Worm (Caenorhabditis elegans) whole organism, L2 larva: ENCODE results near the gene kcc-3.

Experiments used
- C34F6.9 ChIP-seq: fragments of 150-350 bp; optimal IDR thresholded peaks from 2 replicates; lab custom pipeline; 2014; ENCODE audit warnings: missing biosample characterization, missing genetic modification characterization
- F13H6.1 ChIP-seq: sonication (generic microtip); optimal IDR thresholded peaks from 2 replicates; lab custom pipeline; 2016; ENCODE audit warnings: missing genetic modification characterization, missing compliant biosample characterization
- Y55F3AM.14 ChIP-seq: fragments of 200-800 bp; sonication (Bioruptor generic); optimal IDR thresholded peaks from 2 replicates; lab custom pipeline; 2018; ENCODE audit warnings: mild to moderate bottlenecking, missing genetic modification characterization, missing compliant biosample characterization
- aly-2 ChIP-seq: fragments of 150-350 bp; optimal IDR thresholded peaks from 2 replicates; lab custom pipeline; 2014; ENCODE audit warnings: missing biosample characterization, missing genetic modification characterization
- ama-1 ChIP-seq: fragments of 150-350 bp; optimal IDR thresholded peaks from 2 replicates; lab custom pipeline; 2018; ENCODE audit warnings: inconsistent platforms
- blmp-1 ChIP-seq: sonication (generic microtip); optimal IDR thresholded peaks from 2 replicates; lab custom pipeline; 2017; ENCODE audit warnings: missing genetic modification characterization, mild to moderate bottlenecking, missing compliant biosample characterization, antibody characterized with exemption, moderate library complexity; ENCODE audit not compliant: insufficient read depth
- ceh-16 ChIP-seq: fragments of 150-350 bp; optimal IDR thresholded peaks from 2 replicates; lab custom pipeline; 2014; ENCODE audit warnings: missing biosample characterization, missing genetic modification characterization
- ceh-82 ChIP-seq: fragments of 150-350 bp; optimal IDR thresholded peaks from 2 replicates; lab custom pipeline; 2014; ENCODE audit warnings: missing biosample characterization, missing genetic modification characterization
- crh-2 ChIP-seq: sonication (generic microtip); optimal IDR thresholded peaks from 2 replicates; lab custom pipeline; 2017; ENCODE audit warnings: missing biosample characterization, missing genetic modification characterization
- dmd-4 ChIP-seq: sonication (generic microtip); optimal IDR thresholded peaks from 2 replicates; lab custom pipeline; 2017; ENCODE audit warnings: missing biosample characterization, missing genetic modification characterization
- egl-27 ChIP-seq: sonication (generic microtip); optimal IDR thresholded peaks from 3 replicates; lab custom pipeline; 2017; ENCODE audit warnings: missing biosample characterization, missing genetic modification reagents, missing genetic modification characterization
- fos-1 ChIP-seq: fragments of 150-350 bp; optimal IDR thresholded peaks from 2 replicates; lab custom pipeline; 2014; ENCODE audit warnings: missing biosample characterization, missing genetic modification characterization
- gmeb-1 ChIP-seq: fragments of 150-350 bp; optimal IDR thresholded peaks from 2 replicates; lab custom pipeline; 2014; ENCODE audit warnings: missing biosample characterization, missing genetic modification characterization
- lin-11 ChIP-seq: fragments of 150-350 bp; sonication (generic microtip); optimal IDR thresholded peaks from 2 replicates; lab custom pipeline; 2014; ENCODE audit warnings: missing biosample characterization, missing genetic modification characterization, inconsistent platforms, mixed read lengths
- lin-13 ChIP-seq: fragments of 150-350 bp; optimal IDR thresholded peaks from 2 replicates; lab custom pipeline; 2014; ENCODE audit warnings: missing biosample characterization, missing genetic modification reagents, missing genetic modification characterization
- lin-39 ChIP-seq: fragments of 150-350 bp; optimal IDR thresholded peaks from 2 replicates; lab custom pipeline; 2014; ENCODE audit warnings: missing biosample characterization, missing genetic modification reagents, missing genetic modification characterization
- lsy-2 ChIP-seq, 2 experiments: fragments of 150-350 bp in 1 of 2; sonication (generic microtip) in 1 of 2; optimal IDR thresholded peaks; 2 replicates each; lab custom pipeline; 2014 to 2017; ENCODE audit warnings: missing biosample characterization in 2 of 2, missing genetic modification characterization in 2 of 2
- mab-5 ChIP-seq: fragments of 150-350 bp; optimal IDR thresholded peaks from 2 replicates; lab custom pipeline; 2014; ENCODE audit warnings: missing biosample characterization, missing genetic modification characterization
- mbf-1 ChIP-seq: sonication (generic microtip); optimal IDR thresholded peaks from 2 replicates; lab custom pipeline; 2017; ENCODE audit warnings: missing biosample characterization, missing genetic modification characterization
- nhr-11 ChIP-seq: fragments of 150-350 bp; optimal IDR thresholded peaks from 2 replicates; lab custom pipeline; 2014; ENCODE audit warnings: missing biosample characterization, missing genetic modification characterization
- nhr-12 ChIP-seq: fragments of 150-350 bp; optimal IDR thresholded peaks from 2 replicates; lab custom pipeline; 2014; ENCODE audit warnings: missing biosample characterization, missing genetic modification characterization
- nhr-129 ChIP-seq: fragments of 150-350 bp; optimal IDR thresholded peaks from 2 replicates; lab custom pipeline; 2014; ENCODE audit warnings: missing biosample characterization, missing genetic modification characterization
- nhr-21 ChIP-seq: fragments of 150-350 bp; optimal IDR thresholded peaks from 2 replicates; lab custom pipeline; 2014; ENCODE audit warnings: missing biosample characterization, missing genetic modification characterization
- nhr-237 ChIP-seq: fragments of 150-350 bp; optimal IDR thresholded peaks from 2 replicates; lab custom pipeline; 2014; ENCODE audit warnings: missing biosample characterization, missing genetic modification characterization
- nhr-25 ChIP-seq: fragments of 150-350 bp; sonication (generic microtip); optimal IDR thresholded peaks from 3 replicates; lab custom pipeline; 2014; ENCODE audit warnings: missing biosample characterization, missing genetic modification characterization
- nhr-6 ChIP-seq: fragments of 150-350 bp; optimal IDR thresholded peaks from 2 replicates; lab custom pipeline; 2014; ENCODE audit warnings: missing biosample characterization, missing genetic modification characterization
- peb-1 ChIP-seq: fragments of 150-350 bp; optimal IDR thresholded peaks from 2 replicates; lab custom pipeline; 2014; ENCODE audit warnings: missing biosample characterization, missing genetic modification characterization
- sem-4 ChIP-seq: fragments of 150-350 bp; optimal IDR thresholded peaks from 2 replicates; lab custom pipeline; 2014; ENCODE audit warnings: missing biosample characterization, missing genetic modification reagents, missing genetic modification characterization
- skn-1 ChIP-seq: sonication (generic microtip); optimal IDR thresholded peaks from 2 replicates; lab custom pipeline; 2017; ENCODE audit warnings: missing biosample characterization, missing genetic modification characterization
- sma-3 ChIP-seq: sonication (generic microtip); optimal IDR thresholded peaks from 2 replicates; lab custom pipeline; 2016; ENCODE audit warnings: missing genetic modification reagents, missing genetic modification characterization, missing compliant biosample characterization
- sma-9 ChIP-seq, 2 experiments: fragments of 150-350 bp in 1 of 2; sonication (generic microtip) in 1 of 2; optimal IDR thresholded peaks; 2 replicates each; lab custom pipeline; 2014 to 2016; ENCODE audit warnings: missing genetic modification characterization in 2 of 2, mild to moderate bottlenecking in 1 of 2, missing biosample characterization in 1 of 2, missing compliant biosample characterization in 1 of 2, missing genetic modification reagents in 1 of 2, moderate library complexity in 1 of 2
- unc-39 ChIP-seq: fragments of 150-350 bp; optimal IDR thresholded peaks from 2 replicates; lab custom pipeline; 2014; ENCODE audit warnings: missing biosample characterization, missing genetic modification characterization
- unc-55 ChIP-seq: fragments of 150-350 bp; sonication (generic microtip); optimal IDR thresholded peaks from 3 replicates; lab custom pipeline; 2014; ENCODE audit warnings: missing biosample characterization, missing genetic modification reagents, missing genetic modification characterization
- ztf-1 ChIP-seq: fragments of 200-800 bp; sonication (Bioruptor generic); conservative IDR thresholded peaks from 2 replicates; pipeline ENCODE4 v1.3.6; 2022; ENCODE audit warnings: missing genetic modification characterization, missing compliant biosample characterization
- ztf-11 ChIP-seq: sonication (generic microtip); optimal IDR thresholded peaks from 2 replicates; lab custom pipeline; 2017; ENCODE audit warnings: missing biosample characterization, missing genetic modification characterization

Gene kcc-3

ce11 chrII:7397273-7397840 lies 36.7 kb downstream of the kcc-3 start:
- no peak for TF ChIP-seq dmd-4 (tag; lab: Kevin White, UChicago)
- no peak for TF ChIP-seq sma-9 (GFP tag; optimal IDR thresholded peaks at IDR 0.05; lab: Kevin White, UChicago)
- TF ChIP-seq sma-9 (tag; optimal IDR thresholded peaks at IDR 0.05; lab: Kevin White, UChicago): no peak
- TF ChIP-seq nhr-25: peak; percentile 25
- TF ChIP-seq lsy-2 (tag; optimal IDR thresholded peaks at IDR 0.05; lab: Kevin White, UChicago): peak in 1 of 2 experiments; percentile 17
- TF ChIP-seq crh-2: no peak
- TF ChIP-seq ama-1: peak; percentile 0
- TF ChIP-seq sma-3 (GFP tag; lab: Kevin White, UChicago): peak; percentile 33
- TF ChIP-seq fos-1: no peak
- TF ChIP-seq lin-11: no peak
- TF ChIP-seq ceh-16 (tag; lab: Kevin White, UChicago): no peak
- TF ChIP-seq sem-4 (tag; lab: Kevin White, UChicago): peak; percentile 28
- TF ChIP-seq ztf-11 (tag; lab: Kevin White, UChicago): no peak
- no peak for TF ChIP-seq egl-27 (tag; lab: Kevin White, UChicago)
- TF ChIP-seq lin-13 (GFP tag; lab: Kevin White, UChicago): no peak
- no peak for TF ChIP-seq nhr-129 (tag; lab: Kevin White, UChicago)
- no peak for TF ChIP-seq mab-5 (tag; lab: Kevin White, UChicago)
- TF ChIP-seq lin-39 (tag; lab: Kevin White, UChicago): no peak
- TF ChIP-seq ceh-82 (tag; lab: Kevin White, UChicago): no peak
- peak; percentile 24 for TF ChIP-seq nhr-21 (tag; lab: Kevin White, UChicago)
- TF ChIP-seq, all 48 proteins: peak for 6

- TF ChIP-seq lin-39 (tag; lab: Kevin White, UChicago) (no peak), nhr-11 (no peak), crh-2 (no peak), sma-3 (GFP tag; lab: Kevin White, UChicago) (no peak), F13H6.1 (tag; lab: Kevin White, UChicago) (no peak), sma-9 (GFP tag; optimal IDR thresholded peaks at IDR 0.05; lab: Kevin White, UChicago) (no peak), sma-9 (tag; optimal IDR thresholded peaks at IDR 0.05; lab: Kevin White, UChicago) (no peak), nhr-6 (tag; lab: Kevin White, UChicago) (no peak), unc-39 (tag; lab: Kevin White, UChicago) (no peak), unc-55 (no peak), dmd-4 (tag; lab: Kevin White, UChicago) (no peak), nhr-237 (no peak)
Observed at ce11 chrII:7396081-7396480, 38.0 kb downstream of the kcc-3 start.

ce11 chrII:7394690-7395054 lies 39.4 kb downstream of the kcc-3 start, which contains the start of gene bath-44:
Gene bath-44 (plus strand): TSS chrII:7394955.
- TF ChIP-seq peb-1 (no peak), Y55F3AM.14 (GFP tag; lab: Kevin White, UChicago) (no peak), dmd-4 (tag; lab: Kevin White, UChicago) (no peak), egl-27 (tag; lab: Kevin White, UChicago) (no peak), mbf-1 (tag; lab: Kevin White, UChicago) (no peak), F13H6.1 (tag; lab: Kevin White, UChicago) (no peak), lin-39 (tag; lab: Kevin White, UChicago) (no peak), ceh-16 (tag; lab: Kevin White, UChicago) (no peak), nhr-129 (tag; lab: Kevin White, UChicago) (no peak), gmeb-1 (tag; lab: Kevin White, UChicago) (no peak), sem-4 (tag; lab: Kevin White, UChicago) (no peak), ztf-1 (GFP tag; lab: Robert Waterston, UW) (no peak), aly-2 (tag; lab: Kevin White, UChicago) (no peak)

- TF ChIP-seq skn-1 (tag; lab: Kevin White, UChicago) (no peak), sem-4 (tag; lab: Kevin White, UChicago) (peak; percentile 17), nhr-21 (tag; lab: Kevin White, UChicago) (no peak), blmp-1 (tag; lab: Kevin White, UChicago) (no peak), C34F6.9 (tag; lab: Kevin White, UChicago) (peak; percentile 27), fos-1 (no peak), nhr-25 (peak; percentile 15), lsy-2 (tag; optimal IDR thresholded peaks at IDR 0.05; lab: Kevin White, UChicago) (peak in 1 of 2 experiments; percentile 27), nhr-12 (tag; lab: Kevin White, UChicago) (no peak)
Observed at ce11 chrII:7393922-7394689, 40.0 kb downstream of the kcc-3 start.
